Worm (Caenorhabditis elegans): ENCODE data around the gene lgc-42.

The lgc-42 gene

ce11 chrIII:2049825-2050224 lies 52.2 kb downstream of the lgc-42 start:
- TF ChIP-seq pqm-1 (tag; optimal IDR thresholded peaks at IDR 0.05), result peak; percentile 6
- TF ChIP-seq zfp-3 (GFP tag; conservative IDR thresholded peaks at IDR 0.05), result no peak
- TF ChIP-seq daf-12 (tag; optimal IDR thresholded peaks at IDR 0.05), result no peak
- TF ChIP-seq nhr-28 (tag; optimal IDR thresholded peaks at IDR 0.05), result peak; percentile 11
- TF ChIP-seq unc-62 (GFP tag; optimal IDR thresholded peaks at IDR 0.05 in 1 of 2), result peak in 1 of 2 experiments; percentile 80
- no peak for TF ChIP-seq unc-62 (tag; optimal IDR thresholded peaks at IDR 0.05)

DNA sequence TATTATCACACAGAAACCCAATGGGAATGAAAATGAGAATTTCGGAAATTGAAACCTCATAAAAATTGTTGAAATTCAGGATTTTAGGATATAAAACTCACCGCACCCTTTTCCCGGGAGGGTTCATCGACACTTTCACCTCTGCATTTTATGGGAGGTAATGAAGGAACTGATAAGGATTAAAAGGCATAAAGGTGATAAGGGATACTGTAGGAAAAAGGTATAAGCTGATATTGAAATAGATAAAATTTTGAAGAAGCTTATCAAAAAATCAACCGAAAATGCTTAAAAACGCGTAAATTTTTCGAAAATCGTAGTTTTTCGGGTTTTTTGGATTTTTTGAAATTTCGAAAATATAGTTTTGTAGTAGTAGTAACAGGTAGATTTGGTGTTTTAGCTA lies 52.8 kb downstream of the lgc-42 start:
- TF ChIP-seq hlh-30 (tag; optimal IDR thresholded peaks at IDR 0.05; ENCODE audit: insufficient read depth) (no peak), Y75B8A.6 (GFP tag; IDR thresholded peaks at IDR 0.05) (no peak), pqm-1 (tag; optimal IDR thresholded peaks at IDR 0.05) (peak; percentile 18), unc-130 (GFP tag; optimal IDR thresholded peaks at IDR 0.05) (no peak), zip-11 (GFP tag; IDR thresholded peaks at IDR 0.05) (no peak), lir-3 (tag; optimal IDR thresholded peaks at IDR 0.05) (no peak), ces-1 (GFP tag; optimal IDR thresholded peaks at IDR 0.05) (no peak)

Data from whole organism, L4 larva.